Worm (Caenorhabditis elegans): ENCODE results near the gene srlf-18.

- no peak for TF ChIP-seq attf-6 (GFP tag; IDR thresholded peaks at IDR 0.05)
- no peak for TF ChIP-seq nhr-179 (tag; optimal IDR thresholded peaks at IDR 0.05)
- TF ChIP-seq snpc-4 (GFP tag; optimal IDR thresholded peaks at IDR 0.05) = no peak
- TF ChIP-seq snpc-4 (tag; optimal IDR thresholded peaks at IDR 0.05) = no peak
- TF ChIP-seq lin-54 (GFP tag; optimal IDR thresholded peaks at IDR 0.05) = no peak
- no peak for TF ChIP-seq lin-35 (GFP tag; optimal IDR thresholded peaks at IDR 0.05)
- no peak for TF ChIP-seq F55B11.4 (tag; optimal IDR thresholded peaks at IDR 0.05; ENCODE audit: borderline replicate concordance, insufficient read depth)
- TF ChIP-seq C17E4.6 (GFP tag; IDR thresholded peaks at IDR 0.05) = no peak
- TF ChIP-seq nfya-1 (tag; optimal IDR thresholded peaks at IDR 0.05; ENCODE audit: borderline replicate concordance, insufficient read depth) = no peak
- no peak for TF ChIP-seq cebp-2 (GFP tag; IDR thresholded peaks at IDR 0.05)
- no peak for TF ChIP-seq madf-3 (GFP tag; IDR thresholded peaks at IDR 0.05)
- no peak for TF ChIP-seq sdz-38 (tag; optimal IDR thresholded peaks at IDR 0.05)
- no peak for TF ChIP-seq hlh-26 (GFP tag; conservative IDR thresholded peaks at IDR 0.05)
- no peak for TF ChIP-seq K12H6.12 (tag; optimal IDR thresholded peaks at IDR 0.05)
These were observed 37.3 kb downstream of the srlf-18 start, which contains the start of gene ttr-16 for ce11 chrIV:11063962-11064361.
